Fruit fly (Drosophila melanogaster) whole organism, prepupa: ENCODE results near the gene CG6026.
A peak's percentile ranks its signal among the peaks of the same experiment; 100 is the strongest.

ENCODE experiments used
- CG10631 ChIP-seq: fragments of 200-800 bp; sonication (Bioruptor generic); optimal IDR thresholded peaks from 2 replicates; lab custom pipeline; 2016; ENCODE audit warnings: missing biosample characterization, missing genetic modification characterization
- CG10669 ChIP-seq: fragments of 200-800 bp; sonication (Bioruptor generic); optimal IDR thresholded peaks from 3 replicates; lab custom pipeline; 2018; ENCODE audit warnings: missing biosample characterization, mild to moderate bottlenecking, missing genetic modification characterization, moderate library complexity
- CG11294 ChIP-seq: fragments of 200-800 bp; sonication (Bioruptor generic); IDR thresholded peaks from 2 replicates; pipeline ENCODE4 v1.3.6; 2022; ENCODE audit warnings: missing biosample characterization, missing genetic modification characterization
- CG11762 ChIP-seq: fragments of 200-800 bp; sonication (Bioruptor generic); optimal IDR thresholded peaks from 3 replicates; lab custom pipeline; 2016; ENCODE audit warnings: missing biosample characterization, missing genetic modification characterization; ENCODE audit not compliant: insufficient read depth
- CG11902 ChIP-seq: fragments of 200-800 bp; sonication (Bioruptor generic); optimal IDR thresholded peaks from 3 replicates; lab custom pipeline; 2016; ENCODE audit warnings: missing biosample characterization, missing genetic modification characterization
- CG15336 ChIP-seq: fragments of 200-800 bp; sonication (Bioruptor generic); IDR thresholded peaks from 2 replicates; pipeline ENCODE4 v1.3.6; 2022; ENCODE audit warnings: missing biosample characterization, missing genetic modification characterization
- CG1621 ChIP-seq: fragments of 200-800 bp; sonication (Bioruptor generic); optimal IDR thresholded peaks from 3 replicates; lab custom pipeline; 2018; ENCODE audit warnings: missing biosample characterization, mild to moderate bottlenecking, missing genetic modification characterization
- CG3032 ChIP-seq: fragments of 200-800 bp; optimal IDR thresholded peaks from 2 replicates; lab custom pipeline; 2019; ENCODE audit warnings: missing biosample characterization, mild to moderate bottlenecking, missing genetic modification characterization, moderate library complexity
- CG31627 ChIP-seq: fragments of 200-800 bp; sonication (Bioruptor generic); optimal IDR thresholded peaks from 3 replicates; lab custom pipeline; 2016; ENCODE audit warnings: missing biosample characterization, missing genetic modification characterization
- CG32006 ChIP-seq: fragments of 200-800 bp; sonication (Bioruptor generic); optimal IDR thresholded peaks from 3 replicates; lab custom pipeline; 2017; ENCODE audit warnings: missing biosample characterization, mild to moderate bottlenecking, missing genetic modification characterization
- CG34406 ChIP-seq: fragments of 200-800 bp; sonication (Bioruptor generic); optimal IDR thresholded peaks from 3 replicates; lab custom pipeline; 2016; ENCODE audit warnings: missing biosample characterization, missing genetic modification characterization
- CG3919 ChIP-seq: fragments of 200-800 bp; sonication (Bioruptor generic); optimal IDR thresholded peaks from 3 replicates; lab custom pipeline; 2016; ENCODE audit warnings: missing biosample characterization, missing genetic modification characterization
- CG4318 ChIP-seq: fragments of 200-800 bp; sonication (Bioruptor generic); optimal IDR thresholded peaks from 3 replicates; lab custom pipeline; 2017; ENCODE audit warnings: missing biosample characterization, mild to moderate bottlenecking, missing genetic modification characterization
- CG6163 ChIP-seq: fragments of 200-800 bp; sonication (Bioruptor generic); IDR thresholded peaks from 3 replicates; pipeline ENCODE4 v1.3.6; 2022; ENCODE audit warnings: missing biosample characterization, missing genetic modification characterization
- CG6792 ChIP-seq: fragments of 200-800 bp; sonication (Bioruptor generic); optimal IDR thresholded peaks from 3 replicates; lab custom pipeline; 2016; ENCODE audit warnings: missing biosample characterization, missing genetic modification characterization
- CG6808 ChIP-seq: fragments of 200-800 bp; sonication (Bioruptor generic); optimal IDR thresholded peaks from 3 replicates; lab custom pipeline; 2017; ENCODE audit warnings: missing biosample characterization, missing genetic modification characterization, mild to moderate bottlenecking, moderate library complexity, missing genetic modification reagents
- CG7368 ChIP-seq: fragments of 200-800 bp; sonication (Bioruptor generic); optimal IDR thresholded peaks from 3 replicates; lab custom pipeline; 2016; ENCODE audit warnings: missing biosample characterization, missing genetic modification characterization
- CG8119 ChIP-seq: fragments of 200-800 bp; sonication (Bioruptor generic); IDR thresholded peaks from 3 replicates; pipeline ENCODE4 v1.3.6; 2022; ENCODE audit warnings: missing biosample characterization, missing genetic modification characterization
- CG8319 ChIP-seq: fragments of 200-800 bp; sonication (Bioruptor generic); optimal IDR thresholded peaks from 3 replicates; lab custom pipeline; 2016; ENCODE audit warnings: missing biosample characterization, missing genetic modification characterization
- Eip75B ChIP-seq: fragments of 200-800 bp; sonication (Bioruptor generic); optimal IDR thresholded peaks from 3 replicates; lab custom pipeline; 2016; ENCODE audit warnings: missing biosample characterization, missing genetic modification characterization
- Ets21C ChIP-seq: fragments of 200-800 bp; sonication (Bioruptor generic); optimal IDR thresholded peaks from 3 replicates; lab custom pipeline; 2016; ENCODE audit warnings: missing biosample characterization, missing genetic modification characterization
- Ets96B ChIP-seq: fragments of 200-800 bp; optimal IDR thresholded peaks from 2 replicates; lab custom pipeline; 2019; ENCODE audit warnings: missing biosample characterization, mild to moderate bottlenecking, missing genetic modification characterization, moderate library complexity
- Hr38 ChIP-seq: sonication (Bioruptor generic); optimal IDR thresholded peaks from 2 replicates; lab custom pipeline; 2016; ENCODE audit warnings: missing biosample characterization, missing genetic modification characterization
- Hr39 ChIP-seq: fragments of 200-800 bp; sonication (Bioruptor generic); optimal IDR thresholded peaks from 2 replicates; lab custom pipeline; 2016; ENCODE audit warnings: missing biosample characterization, missing genetic modification characterization
- Lpt ChIP-seq: fragments of 200-800 bp; sonication (Bioruptor generic); optimal IDR thresholded peaks from 3 replicates; lab custom pipeline; 2016; ENCODE audit warnings: missing biosample characterization, missing genetic modification characterization
- Met ChIP-seq: fragments of 200-800 bp; sonication (Bioruptor generic); optimal IDR thresholded peaks from 3 replicates; lab custom pipeline; 2016; ENCODE audit warnings: missing biosample characterization, missing genetic modification characterization
- OdsH ChIP-seq: fragments of 200-800 bp; sonication (Bioruptor generic); optimal IDR thresholded peaks from 3 replicates; lab custom pipeline; 2016; ENCODE audit warnings: missing biosample characterization, missing genetic modification characterization
- Smox ChIP-seq: fragments of 200-800 bp; sonication (Bioruptor generic); optimal IDR thresholded peaks from 3 replicates; lab custom pipeline; 2016; ENCODE audit warnings: missing biosample characterization, missing genetic modification characterization
- Sox15 ChIP-seq: fragments of 200-800 bp; sonication (Bioruptor generic); optimal IDR thresholded peaks from 3 replicates; lab custom pipeline; 2016; ENCODE audit warnings: missing biosample characterization, missing genetic modification characterization
- achi ChIP-seq: fragments of 200-800 bp; sonication (Bioruptor generic); optimal IDR thresholded peaks from 3 replicates; lab custom pipeline; 2016; ENCODE audit warnings: missing biosample characterization, missing genetic modification characterization
- acj6 ChIP-seq: fragments of 200-800 bp; sonication (Bioruptor generic); optimal IDR thresholded peaks from 3 replicates; lab custom pipeline; 2016; ENCODE audit warnings: missing biosample characterization, missing genetic modification characterization
- cyc ChIP-seq: fragments of 200-800 bp; sonication (Bioruptor generic); optimal IDR thresholded peaks from 3 replicates; lab custom pipeline; 2016; ENCODE audit warnings: missing biosample characterization, missing genetic modification characterization
- esn ChIP-seq: fragments of 200-800 bp; sonication (Bioruptor generic); optimal IDR thresholded peaks from 2 replicates; lab custom pipeline; 2016; ENCODE audit warnings: missing biosample characterization, mild to moderate bottlenecking, missing genetic modification characterization, moderate library complexity
- fd59A ChIP-seq: fragments of 200-800 bp; sonication (Bioruptor generic); optimal IDR thresholded peaks from 2 replicates; lab custom pipeline; 2017; ENCODE audit warnings: missing biosample characterization, mild to moderate bottlenecking, missing genetic modification characterization, missing genetic modification reagents
- fkh ChIP-seq: fragments of 200-800 bp; sonication (Bioruptor generic); optimal IDR thresholded peaks from 3 replicates; lab custom pipeline; 2017; ENCODE audit warnings: missing biosample characterization, mild to moderate bottlenecking, missing genetic modification characterization, moderate library complexity
- lz ChIP-seq: fragments of 200-800 bp; sonication (Bioruptor generic); optimal IDR thresholded peaks from 3 replicates; lab custom pipeline; 2016; ENCODE audit warnings: missing biosample characterization, missing genetic modification characterization
- pdm3 ChIP-seq: fragments of 200-800 bp; sonication (Bioruptor generic); optimal IDR thresholded peaks from 3 replicates; lab custom pipeline; 2016; ENCODE audit warnings: missing biosample characterization, missing genetic modification characterization
- salr ChIP-seq, 2 experiments: fragments of 200-800 bp; sonication (Bioruptor generic); optimal IDR thresholded peaks; 3 replicates each; lab custom pipeline; 2016 to 2018; ENCODE audit warnings: missing biosample characterization in 2 of 2, missing genetic modification characterization in 2 of 2, mild to moderate bottlenecking in 1 of 2
- ss ChIP-seq, 2 experiments: fragments of 200-800 bp; sonication (Bioruptor generic); optimal IDR thresholded peaks; 2 replicates in 1 of 2; 3 replicates in 1 of 2; lab custom pipeline; 2017 to 2018; ENCODE audit warnings: mild to moderate bottlenecking in 2 of 2, missing biosample characterization in 2 of 2, missing genetic modification characterization in 2 of 2, moderate library complexity in 1 of 2
- svp ChIP-seq: fragments of 200-800 bp; sonication (Bioruptor generic); peaks from one replicate; lab custom pipeline; 2016; ENCODE audit warnings: missing biosample characterization, missing genetic modification characterization
- vri ChIP-seq: fragments of 200-800 bp; sonication (Bioruptor generic); optimal IDR thresholded peaks from 3 replicates; lab custom pipeline; 2016; ENCODE audit warnings: missing biosample characterization, mild to moderate bottlenecking, missing genetic modification characterization

The CG6026 gene

DNA sequence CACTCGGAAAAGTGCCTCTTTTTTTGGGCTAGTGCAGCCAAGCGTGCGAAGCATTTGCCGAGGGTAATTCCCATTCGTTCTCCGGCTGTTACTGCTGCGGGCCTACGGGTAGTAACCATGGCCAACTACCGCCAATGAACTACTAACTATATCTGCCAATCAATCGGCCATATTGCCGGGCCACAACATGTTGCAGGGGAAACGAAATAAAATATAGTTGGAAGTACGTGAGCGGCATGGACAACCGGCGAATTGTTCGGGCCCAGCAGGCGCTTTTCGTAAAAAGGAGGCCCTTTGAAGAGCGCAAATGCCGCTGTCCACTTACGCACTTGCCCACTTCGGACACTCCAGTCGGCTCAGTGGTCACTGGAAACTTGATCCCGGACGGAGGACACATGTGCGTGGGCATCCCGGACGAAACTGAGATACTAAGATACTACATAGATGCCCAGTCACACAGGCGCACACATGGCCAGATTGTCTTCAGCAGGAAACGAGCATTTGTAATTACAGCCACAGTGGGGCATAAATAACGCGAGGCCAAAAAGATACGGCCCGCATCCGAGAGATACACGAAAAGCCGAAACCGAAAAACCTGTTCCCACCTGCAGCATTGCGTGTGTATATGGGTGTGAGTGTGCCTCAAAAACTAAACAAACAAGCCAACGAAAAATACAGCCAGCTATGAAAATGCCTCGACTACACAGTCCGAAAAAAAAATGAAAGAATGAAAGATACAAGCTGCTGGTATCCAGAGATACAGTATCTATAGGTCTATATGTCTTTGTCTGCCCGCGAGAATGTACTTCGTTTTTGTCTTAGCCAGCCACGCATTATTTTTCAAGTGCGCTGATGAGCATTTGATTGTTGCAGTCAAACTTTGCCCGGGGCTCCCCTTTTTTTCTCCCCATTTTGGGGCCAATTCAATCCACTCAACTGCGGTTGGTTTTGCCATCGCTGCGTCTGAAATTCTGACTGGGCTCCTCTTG, 45.6 kb upstream of the CG6026 start (continued):
- TF ChIP-seq CG6808 = peak; percentile 51
- TF ChIP-seq CG10669 (GFP tag; lab: Kevin White, UChicago) = peak; percentile 41
- TF ChIP-seq pdm3 (GFP tag; lab: Kevin White, UChicago) = peak; percentile 51
- peak; percentile 29 for TF ChIP-seq cyc (GFP tag; lab: Kevin White, UChicago)
- peak; percentile 25 for TF ChIP-seq CG4318 (GFP tag; lab: Kevin White, UChicago)
- TF ChIP-seq CG8119 (GFP tag; lab: Robert Waterston, UW) = peak; percentile 64
- peak; percentile 72 for TF ChIP-seq CG32006 (GFP tag; lab: Kevin White, UChicago)
- no peak for TF ChIP-seq vri (GFP tag; lab: Kevin White, UChicago)
- TF ChIP-seq fkh (GFP tag; lab: Kevin White, UChicago) = peak; percentile 71
- TF ChIP-seq svp (GFP tag; lab: Kevin White, UChicago) = peak; percentile 16
- peak; percentile 62 for TF ChIP-seq CG3919 (GFP tag; lab: Kevin White, UChicago)
- TF ChIP-seq CG34406 (GFP tag; lab: Kevin White, UChicago) = peak; percentile 13
- TF ChIP-seq OdsH = peak; percentile 22
- TF ChIP-seq, all 60 proteins: peak for 32

DNA sequence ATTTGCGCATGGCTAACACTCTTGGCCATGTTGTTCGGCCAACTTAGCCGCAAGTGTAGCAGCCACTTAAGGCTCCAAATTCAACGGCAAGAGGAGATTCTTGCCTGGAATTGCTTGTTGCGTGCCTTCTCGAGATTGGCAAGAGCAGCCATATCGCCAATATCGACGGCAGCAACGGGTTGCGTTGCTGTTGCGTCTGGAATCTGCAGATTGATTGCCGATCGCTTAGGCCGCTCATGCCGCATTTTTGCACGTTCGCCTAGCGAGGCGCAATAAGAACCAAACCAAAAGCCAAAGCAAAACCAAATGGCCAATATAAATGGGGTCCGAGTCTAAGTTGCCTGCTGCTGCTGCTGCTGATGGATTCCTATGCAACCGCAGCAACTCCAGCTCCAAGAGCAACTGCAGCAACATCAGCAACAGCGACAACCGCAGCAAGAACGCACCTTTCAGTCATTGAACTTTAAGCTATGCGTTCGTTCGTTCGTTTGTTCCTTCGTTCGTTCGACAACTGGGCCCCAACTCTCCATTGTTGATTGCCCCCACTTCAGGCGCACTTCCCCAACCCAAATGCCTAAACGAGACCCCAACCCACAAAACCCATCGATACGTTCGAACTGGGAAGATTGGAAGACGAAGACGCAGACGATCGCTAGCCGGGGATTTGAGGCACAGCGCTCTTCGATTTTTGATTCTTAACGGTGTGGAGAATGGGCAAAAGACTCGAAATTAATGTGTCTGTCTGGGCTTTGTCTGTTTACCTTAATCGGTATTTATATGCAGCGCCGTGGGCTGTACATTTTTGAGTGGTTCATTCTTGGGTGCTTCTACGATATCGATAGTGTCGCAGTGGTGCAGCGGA, 44.1 kb upstream of the CG6026 start:
- TF ChIP-seq fd59A (no peak), ss (GFP tag; optimal IDR thresholded peaks at IDR 0.05; lab: Kevin White, UChicago) (peak in 1 of 2 experiments; percentile 91)
- TF ChIP-seq, all 60 proteins: peak for 1

DNA sequence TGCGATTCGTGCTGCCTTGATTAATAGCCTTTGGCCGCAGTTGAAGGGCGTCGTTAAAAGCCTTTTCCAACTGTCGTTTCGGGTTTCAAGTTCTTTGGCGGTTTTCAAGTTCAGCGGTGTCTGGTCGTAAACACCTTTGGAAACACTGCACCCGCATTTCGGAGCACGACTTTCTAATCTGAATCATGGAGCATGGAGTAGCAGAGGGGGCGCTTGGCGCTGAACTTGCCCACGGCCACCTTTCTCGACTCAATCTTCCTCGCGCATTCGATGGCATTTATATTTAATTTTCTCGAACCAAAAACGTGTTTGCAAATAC, 43.6 kb upstream of the CG6026 start:
- no peak for TF ChIP-seq CG6808
- TF ChIP-seq OdsH = no peak
- no peak for TF ChIP-seq Hr38 (GFP tag; lab: Kevin White, UChicago)
- no peak for TF ChIP-seq Eip75B (GFP tag; lab: Kevin White, UChicago)
- no peak for TF ChIP-seq ss (GFP tag; optimal IDR thresholded peaks at IDR 0.05; lab: Kevin White, UChicago)
- TF ChIP-seq Ets21C (GFP tag; lab: Kevin White, UChicago) = no peak
- no peak for TF ChIP-seq CG6792
- no peak for TF ChIP-seq CG15336 (GFP tag; lab: Robert Waterston, UW)
- no peak for TF ChIP-seq CG10631 (GFP tag; lab: Kevin White, UChicago)
- no peak for TF ChIP-seq Hr39 (GFP tag; lab: Kevin White, UChicago)
- no peak for TF ChIP-seq CG6163 (GFP tag; lab: Robert Waterston, UW)
- TF ChIP-seq CG8319 (GFP tag; lab: Kevin White, UChicago) = no peak
- TF ChIP-seq CG11902 = no peak
- TF ChIP-seq Sox15 = no peak
- TF ChIP-seq CG3032 (tag; lab: Kevin White, UChicago) = no peak
- no peak for TF ChIP-seq CG3919 (GFP tag; lab: Kevin White, UChicago)

DNA sequence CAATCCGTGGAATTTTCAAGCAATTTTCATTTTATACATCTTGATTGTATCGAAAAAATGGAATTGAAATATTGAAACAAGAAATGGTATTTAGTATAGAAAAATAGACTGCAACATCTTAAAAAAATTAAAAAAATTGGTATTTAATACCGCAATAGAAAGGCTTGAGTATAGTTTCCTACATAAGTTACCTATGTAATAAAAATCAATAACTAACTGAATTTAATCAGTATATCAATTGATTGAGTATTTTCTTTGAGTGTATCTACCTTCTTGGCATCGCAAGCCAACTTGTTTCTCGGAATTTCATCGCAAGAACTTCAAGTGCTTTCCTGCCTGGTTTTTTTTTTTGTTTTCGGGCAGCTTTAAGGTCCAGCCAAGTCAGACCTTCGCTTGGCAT, 42.8 kb upstream of the CG6026 start:
- TF ChIP-seq Met (GFP tag; lab: Kevin White, UChicago) (peak; percentile 84), Ets96B (tag; lab: Kevin White, UChicago) (peak; percentile 81), ss (GFP tag; optimal IDR thresholded peaks at IDR 0.05; lab: Kevin White, UChicago) (peak in 1 of 2 experiments; percentile 11), achi (GFP tag; lab: Kevin White, UChicago) (peak; percentile 69), esn (peak; percentile 88), svp (GFP tag; lab: Kevin White, UChicago) (peak; percentile 93), CG6163 (GFP tag; lab: Robert Waterston, UW) (no peak), Sox15 (peak; percentile 33), CG31627 (GFP tag; lab: Kevin White, UChicago) (peak; percentile 72), Smox (GFP tag; lab: Kevin White, UChicago) (peak; percentile 78), salr (GFP tag; optimal IDR thresholded peaks at IDR 0.05; lab: Kevin White, UChicago) (peak in 1 of 2 experiments; percentile 66), Lpt (GFP tag; lab: Kevin White, UChicago) (no peak), CG6808 (peak; percentile 75), lz (GFP tag; lab: Kevin White, UChicago) (peak; percentile 80), acj6 (GFP tag; lab: Kevin White, UChicago) (peak; percentile 75), CG1621 (tag; lab: Kevin White, UChicago) (peak; percentile 24), CG11762 (GFP tag; lab: Kevin White, UChicago) (peak; percentile 51), CG11294 (GFP tag; lab: Robert Waterston, UW) (no peak), CG8319 (GFP tag; lab: Kevin White, UChicago) (peak; percentile 49), Hr38 (GFP tag; lab: Kevin White, UChicago) (no peak), fd59A (peak; percentile 66), CG7368 (GFP tag; lab: Kevin White, UChicago) (peak; percentile 48)
